Worm (Caenorhabditis elegans) whole organism, mixed stage, embryonic: ENCODE measurements around the gene str-3.

Experiments used
- M03D4.4 ChIP-seq: sonication (generic microtip); optimal IDR thresholded peaks from 2 replicates; lab custom pipeline; 2017; ENCODE audit warnings: mild to moderate bottlenecking, missing genetic modification characterization, missing compliant biosample characterization
- bed-3 ChIP-seq: fragments of 200-800 bp; sonication (Bioruptor generic); optimal IDR thresholded peaks from 3 replicates; lab custom pipeline; 2018; ENCODE audit warnings: mild to moderate bottlenecking, missing genetic modification characterization, moderate library complexity, missing compliant biosample characterization
- blmp-1 ChIP-seq: fragments of 150-350 bp; optimal IDR thresholded peaks from 2 replicates; lab custom pipeline; 2014; ENCODE audit warnings: missing biosample characterization, missing genetic modification characterization
- ceh-43 ChIP-seq: fragments of 200-800 bp; sonication (Bioruptor generic); optimal IDR thresholded peaks from 2 replicates; lab custom pipeline; 2018; ENCODE audit warnings: mild to moderate bottlenecking, missing genetic modification characterization, moderate library complexity, missing compliant biosample characterization
- ces-1 ChIP-seq: fragments of 150-350 bp; optimal IDR thresholded peaks from 2 replicates; lab custom pipeline; 2014; ENCODE audit warnings: missing biosample characterization, missing genetic modification reagents, missing genetic modification characterization
- cnd-1 ChIP-seq: fragments of 200-800 bp; sonication (Bioruptor generic); optimal IDR thresholded peaks from 2 replicates; lab custom pipeline; 2018; ENCODE audit warnings: mild to moderate bottlenecking, missing genetic modification characterization, missing compliant biosample characterization
- drap-1 ChIP-seq: fragments of 200-800 bp; sonication (Bioruptor generic); optimal IDR thresholded peaks from 3 replicates; lab custom pipeline; 2018; ENCODE audit warnings: mild to moderate bottlenecking, missing genetic modification characterization, missing compliant biosample characterization
- elt-1 ChIP-seq: sonication (generic microtip); optimal IDR thresholded peaks from 2 replicates; lab custom pipeline; 2017; ENCODE audit warnings: missing genetic modification characterization, mild to moderate bottlenecking, missing compliant biosample characterization, antibody characterized with exemption, moderate library complexity, borderline replicate concordance; ENCODE audit not compliant: insufficient read depth
- flh-1 ChIP-seq: fragments of 200-800 bp; sonication (Bioruptor generic); optimal IDR thresholded peaks from 2 replicates; lab custom pipeline; 2018; ENCODE audit warnings: mild to moderate bottlenecking, missing genetic modification characterization, moderate library complexity, missing compliant biosample characterization
- hlh-1 ChIP-seq: fragments of 150-350 bp; optimal IDR thresholded peaks from 2 replicates; lab custom pipeline; 2014; ENCODE audit warnings: missing biosample characterization, missing genetic modification reagents, missing genetic modification characterization
- lin-32 ChIP-seq: fragments of 200-800 bp; sonication (Bioruptor generic); optimal IDR thresholded peaks from 2 replicates; lab custom pipeline; 2018; ENCODE audit warnings: mild to moderate bottlenecking, missing genetic modification characterization, missing compliant biosample characterization
- lsy-2 ChIP-seq: fragments of 150-350 bp; optimal IDR thresholded peaks from 2 replicates; lab custom pipeline; 2014; ENCODE audit warnings: missing biosample characterization, missing genetic modification characterization
- nhr-12 ChIP-seq: fragments of 150-350 bp; optimal IDR thresholded peaks from 2 replicates; lab custom pipeline; 2014; ENCODE audit warnings: missing biosample characterization, missing genetic modification characterization
- nhr-237 ChIP-seq: fragments of 150-350 bp; optimal IDR thresholded peaks from 2 replicates; lab custom pipeline; 2014; ENCODE audit warnings: missing biosample characterization, missing genetic modification characterization
- pha-4 ChIP-seq: fragments of 150-350 bp; optimal IDR thresholded peaks from 2 replicates; lab custom pipeline; 2018; ENCODE audit warnings: missing biosample characterization, missing genetic modification reagents, missing genetic modification characterization
- tbx-8 ChIP-seq: fragments of 200-800 bp; sonication (Bioruptor generic); optimal IDR thresholded peaks from 2 replicates; lab custom pipeline; 2018; ENCODE audit warnings: mild to moderate bottlenecking, missing genetic modification characterization, moderate library complexity, missing compliant biosample characterization
- unc-120 ChIP-seq: sonication (generic microtip); optimal IDR thresholded peaks from 2 replicates; lab custom pipeline; 2017; ENCODE audit warnings: missing genetic modification characterization, missing compliant biosample characterization; ENCODE audit not compliant: poor library complexity, severe bottlenecking
- unc-39 ChIP-seq: fragments of 150-350 bp; optimal IDR thresholded peaks from 2 replicates; lab custom pipeline; 2014; ENCODE audit warnings: missing biosample characterization, missing genetic modification characterization
- unc-62 ChIP-seq: fragments of 150-350 bp; optimal IDR thresholded peaks from 2 replicates; lab custom pipeline; 2014; ENCODE audit warnings: missing biosample characterization, missing genetic modification reagents, missing genetic modification characterization
- zip-8 ChIP-seq: fragments of 150-350 bp; optimal IDR thresholded peaks from 2 replicates; lab custom pipeline; 2014; ENCODE audit warnings: missing biosample characterization, missing genetic modification characterization
- ztf-11 ChIP-seq: fragments of 150-350 bp; optimal IDR thresholded peaks from 2 replicates; lab custom pipeline; 2014; ENCODE audit warnings: missing biosample characterization, missing genetic modification characterization

str-3 gene

DNA sequence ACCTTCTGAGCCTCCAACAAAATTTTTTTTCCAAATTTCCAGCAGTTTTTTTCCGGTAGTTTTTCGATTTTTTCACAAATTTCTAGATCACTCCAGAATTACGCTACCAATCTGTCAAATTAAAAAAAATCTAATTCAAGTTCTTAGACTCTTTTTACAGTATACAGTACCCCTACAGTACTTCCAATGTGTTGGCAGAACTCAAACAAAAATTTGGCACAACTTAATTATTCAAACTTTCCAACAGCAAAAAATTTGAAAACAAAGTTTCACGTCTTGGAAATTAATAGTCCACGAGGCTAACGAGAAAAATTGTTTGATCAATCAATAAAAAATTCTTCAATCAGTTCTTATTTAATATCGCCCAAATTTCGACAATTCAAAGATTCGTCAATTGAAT lies 50.4 kb downstream of the str-3 start, which contains the start of gene F36H1.3:
TSS of gene F36H1.3 (plus strand) at position 323 of the 400 bp plus-strand sequence.
- TF ChIP-seq bed-3 (GFP tag; lab: Kevin White, UChicago) (no peak), unc-39 (tag; lab: Kevin White, UChicago) (no peak), drap-1 (GFP tag; lab: Kevin White, UChicago) (no peak), lin-32 (GFP tag; lab: Kevin White, UChicago) (no peak), nhr-12 (tag; lab: Kevin White, UChicago) (no peak), zip-8 (tag; lab: Kevin White, UChicago) (no peak), flh-1 (no peak), blmp-1 (no peak), nhr-237 (tag; lab: Kevin White, UChicago) (no peak), ceh-43 (GFP tag; lab: Kevin White, UChicago) (no peak), unc-62 (GFP tag; lab: Kevin White, UChicago) (no peak), unc-120 (tag; lab: Kevin White, UChicago) (no peak), pha-4 (tag; lab: Kevin White, UChicago) (no peak), M03D4.4 (tag; lab: Kevin White, UChicago) (no peak), tbx-8 (no peak), lsy-2 (tag; lab: Kevin White, UChicago) (no peak)

- no peak for TF ChIP-seq elt-1 (tag; lab: Kevin White, UChicago)
- peak; percentile 18 for TF ChIP-seq cnd-1 (tag; lab: Kevin White, UChicago)
- no peak for TF ChIP-seq unc-39 (tag; lab: Kevin White, UChicago)
- no peak for TF ChIP-seq hlh-1 (tag; lab: Kevin White, UChicago)
- peak; percentile 79 for TF ChIP-seq ces-1
- no peak for TF ChIP-seq M03D4.4 (tag; lab: Kevin White, UChicago)
- no peak for TF ChIP-seq bed-3 (GFP tag; lab: Kevin White, UChicago)
- TF ChIP-seq ztf-11 (tag; lab: Kevin White, UChicago): no peak
These were observed 51.3 kb downstream of the str-3 start, which contains the start of gene F36H1.11 for ce11 chrIV:11048871-11049270. TSS of gene F36H1.11 (plus strand) at chrIV:11049171.
